Fruit fly (Drosophila melanogaster): ENCODE measurements around the gene CG3246.

Gene CG3246

DNA sequence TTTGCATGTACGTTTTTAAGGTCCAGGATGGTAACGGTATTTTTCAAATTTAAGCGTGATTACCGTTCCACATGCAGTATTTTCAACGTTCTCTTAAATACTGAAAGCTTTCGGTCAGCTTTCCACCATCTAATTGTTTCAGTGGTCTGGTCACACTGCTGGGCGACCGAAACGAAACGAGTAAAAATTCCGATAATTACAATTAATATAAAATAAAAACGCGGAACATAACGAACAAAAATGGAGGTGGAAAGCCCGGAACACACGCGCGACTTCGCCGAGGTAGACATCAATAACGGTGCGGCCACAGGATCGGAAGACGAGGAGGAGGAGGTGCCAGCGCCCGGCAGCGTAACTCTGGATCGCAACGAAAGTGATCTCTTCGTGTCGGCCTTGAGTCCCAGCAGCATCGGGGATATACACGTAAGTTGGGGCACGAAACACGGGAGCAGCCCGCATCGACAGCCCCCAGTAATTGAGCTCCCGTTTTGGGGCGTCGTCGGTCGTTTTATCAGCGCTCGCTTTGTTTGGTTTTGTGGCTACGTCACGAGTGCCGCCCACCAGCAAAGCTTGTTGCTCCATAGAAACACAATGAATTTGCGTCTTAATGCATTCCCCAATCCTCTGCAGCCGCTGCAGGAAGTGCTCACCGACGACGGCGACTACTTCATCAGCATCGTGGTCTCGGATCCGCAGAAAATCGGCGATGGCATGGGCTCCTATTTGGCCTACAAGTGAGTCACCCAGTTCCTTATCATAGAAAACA lies 12.0 kb downstream of the CG3246 start, which contains the start of gene Snx1 (continued):
- TF ChIP-seq pros (GFP tag; optimal IDR thresholded peaks at IDR 0.05) (no peak), slbo (GFP tag; IDR thresholded peaks at IDR 0.05) (no peak), CG33557 (GFP tag; optimal IDR thresholded peaks at IDR 0.05) (no peak), p53 (GFP tag; optimal IDR thresholded peaks at IDR 0.05) (no peak), cg (GFP tag; optimal IDR thresholded peaks at IDR 0.05) (no peak), CG17385 (GFP tag; optimal IDR thresholded peaks at IDR 0.05) (no peak), tll (GFP tag; optimal IDR thresholded peaks at IDR 0.05) (no peak), CoRest (tag; optimal IDR thresholded peaks at IDR 0.05) (peak; percentile 17), CG8765 (GFP tag; IDR thresholded peaks at IDR 0.05) (no peak), bab2 (GFP tag; optimal IDR thresholded peaks at IDR 0.05) (no peak), ash1 (GFP tag; optimal IDR thresholded peaks at IDR 0.05) (no peak), CG12155 (GFP tag; optimal IDR thresholded peaks at IDR 0.05) (peak; percentile 18), CG1529 (GFP tag; optimal IDR thresholded peaks at IDR 0.05) (no peak), CG8359 (GFP tag; optimal IDR thresholded peaks at IDR 0.05; ENCODE audit: borderline replicate concordance) (no peak), dan (GFP tag; IDR thresholded peaks at IDR 0.05) (no peak), NC2β (GFP tag; optimal IDR thresholded peaks at IDR 0.05) (no peak), tin (GFP tag; optimal IDR thresholded peaks at IDR 0.05) (no peak), unc-4 (GFP tag; IDR thresholded peaks at IDR 0.05; ENCODE audit: partially characterized antibody) (no peak), bowl (GFP tag; IDR thresholded peaks at IDR 0.05) (no peak), mirr (GFP tag; optimal IDR thresholded peaks at IDR 0.05) (no peak), CG16779 (GFP tag; IDR thresholded peaks at IDR 0.05) (no peak), sd (tag; optimal IDR thresholded peaks at IDR 0.05) (no peak), CG8290 (GFP tag; optimal IDR thresholded peaks at IDR 0.05) (no peak), CG8290 (tag; optimal IDR thresholded peaks at IDR 0.05) (no peak), nerfin-1 (tag; optimal IDR thresholded peaks at IDR 0.05) (peak; percentile 31), Deaf1 (tag; optimal IDR thresholded peaks at IDR 0.05) (peak; percentile 84), CG1024 (GFP tag; IDR thresholded peaks at IDR 0.05) (no peak), CG13775 (GFP tag; optimal IDR thresholded peaks at IDR 0.05) (no peak), pan (optimal IDR thresholded peaks at IDR 0.05) (no peak), pan (GFP tag; optimal IDR thresholded peaks at IDR 0.05 in 1 of 2, IDR thresholded peaks at IDR 0.05 in 1 of 2) (no peak), CG3838 (GFP tag; optimal IDR thresholded peaks at IDR 0.05) (no peak), Mrtf (GFP tag; IDR thresholded peaks at IDR 0.05) (no peak), caup (GFP tag; optimal IDR thresholded peaks at IDR 0.05; ENCODE audit: severe bottlenecking) (no peak), D19B (GFP tag; optimal IDR thresholded peaks at IDR 0.05) (no peak), sug (tag; optimal IDR thresholded peaks at IDR 0.05) (peak; percentile 97), CG10366 (GFP tag; IDR thresholded peaks at IDR 0.05) (no peak), zfh1 (GFP tag; IDR thresholded peaks at IDR 0.05) (no peak), CG13424 (tag; optimal IDR thresholded peaks at IDR 0.05) (no peak), ab (GFP tag; optimal IDR thresholded peaks at IDR 0.05) (no peak), fru (optimal IDR thresholded peaks at IDR 0.05) (no peak), ftz-f1 (GFP tag; optimal IDR thresholded peaks at IDR 0.05) (peak; percentile 60), MBD-R2 (GFP tag; IDR thresholded peaks at IDR 0.05) (peak; percentile 67), CG30431 (GFP tag; optimal IDR thresholded peaks at IDR 0.05) (no peak), CG34224 (GFP tag; IDR thresholded peaks at IDR 0.05; ENCODE audit: partially characterized antibody) (peak; percentile 20; the same call in 1 of the 3 replicates), Taf1 (GFP tag; IDR thresholded peaks at IDR 0.05) (no peak), Six4 (GFP tag; optimal IDR thresholded peaks at IDR 0.05) (no peak), gt (GFP tag; IDR thresholded peaks at IDR 0.05) (no peak), jing (GFP tag; optimal IDR thresholded peaks at IDR 0.05) (no peak), mam (GFP tag; optimal IDR thresholded peaks at IDR 0.05) (no peak), CG10959 (GFP tag; IDR thresholded peaks at IDR 0.05) (no peak), CG15601 (tag; optimal IDR thresholded peaks at IDR 0.05) (no peak)
